Fruit fly (Drosophila melanogaster) whole organism, embryonic: ENCODE measurements around the gene CG14395.
A peak's percentile ranks its signal among the peaks of the same experiment; 100 is the strongest.

Experiments
- CG10147 ChIP-seq: fragments of 200-800 bp; sonication (Bioruptor generic); optimal IDR thresholded peaks from 2 replicates; lab custom pipeline; 2019; ENCODE audit warnings: missing biosample characterization, mild to moderate bottlenecking, missing genetic modification characterization, moderate library complexity
- CG10462 ChIP-seq: fragments of 200-800 bp; sonication (Bioruptor generic); optimal IDR thresholded peaks from 2 replicates; lab custom pipeline; 2016; ENCODE audit warnings: missing biosample characterization, missing genetic modification characterization
- CG11504 ChIP-seq: fragments of 200-800 bp; sonication (Bioruptor generic); optimal IDR thresholded peaks from 3 replicates; lab custom pipeline; 2019; ENCODE audit warnings: missing biosample characterization, mild to moderate bottlenecking, missing genetic modification characterization, moderate library complexity
- CG11560 ChIP-seq: fragments of 200-800 bp; sonication (Bioruptor generic); IDR thresholded peaks from 3 replicates; pipeline ENCODE4 v1.3.6; 2022; ENCODE audit warnings: missing biosample characterization, missing genetic modification characterization
- CG1233 ChIP-seq: fragments of 200-800 bp; sonication (Bioruptor generic); optimal IDR thresholded peaks from 4 replicates; lab custom pipeline; 2018; ENCODE audit warnings: missing biosample characterization, mild to moderate bottlenecking, missing genetic modification characterization
- CG13296 ChIP-seq: fragments of 200-800 bp; sonication (Bioruptor generic); optimal IDR thresholded peaks from 3 replicates; lab custom pipeline; 2018; ENCODE audit warnings: missing biosample characterization, mild to moderate bottlenecking, missing genetic modification characterization
- CG13894 ChIP-seq: fragments of 200-800 bp; sonication (Bioruptor generic); optimal IDR thresholded peaks from 3 replicates; lab custom pipeline; 2018; ENCODE audit warnings: missing biosample characterization, mild to moderate bottlenecking, missing genetic modification characterization, moderate library complexity
- CG16779 ChIP-seq: fragments of 200-800 bp; sonication (Bioruptor generic); IDR thresholded peaks from 2 replicates; pipeline ENCODE4 v1.3.6; 2022; ENCODE audit warnings: missing biosample characterization, missing genetic modification characterization
- CG2116 ChIP-seq: fragments of 200-800 bp; sonication (Bioruptor generic); optimal IDR thresholded peaks from 3 replicates; lab custom pipeline; 2018; ENCODE audit warnings: missing biosample characterization, mild to moderate bottlenecking, missing genetic modification characterization
- CG2199 ChIP-seq: fragments of 200-800 bp; sonication (Bioruptor generic); IDR thresholded peaks from 3 replicates; pipeline ENCODE4 v1.3.6; 2022; ENCODE audit warnings: missing biosample characterization, missing genetic modification characterization
- CG2678 ChIP-seq: fragments of 200-800 bp; sonication (Bioruptor generic); optimal IDR thresholded peaks from 3 replicates; lab custom pipeline; 2019; ENCODE audit warnings: missing biosample characterization, mild to moderate bottlenecking, missing genetic modification characterization, moderate library complexity
- CG7556 ChIP-seq: fragments of 200-800 bp; sonication (Bioruptor generic); optimal IDR thresholded peaks from 2 replicates; lab custom pipeline; 2017; ENCODE audit warnings: missing biosample characterization, mild to moderate bottlenecking, missing genetic modification characterization
- CG8765 ChIP-seq: fragments of 200-800 bp; sonication (Bioruptor generic); IDR thresholded peaks from 2 replicates; pipeline ENCODE4 v1.3.6; 2022; ENCODE audit warnings: missing biosample characterization, missing genetic modification characterization
- CG8944 ChIP-seq: fragments of 200-800 bp; sonication (Bioruptor generic); optimal IDR thresholded peaks from 3 replicates; lab custom pipeline; 2016; ENCODE audit warnings: missing biosample characterization, missing genetic modification characterization
- CG9817 ChIP-seq: fragments of 200-800 bp; sonication (Bioruptor generic); optimal IDR thresholded peaks from 2 replicates; lab custom pipeline; 2018; ENCODE audit warnings: missing biosample characterization, mild to moderate bottlenecking, missing genetic modification characterization, moderate library complexity
- Fer2 ChIP-seq: fragments of 200-800 bp; sonication (Bioruptor generic); optimal IDR thresholded peaks from 2 replicates; lab custom pipeline; 2018; ENCODE audit warnings: missing biosample characterization, mild to moderate bottlenecking, missing genetic modification characterization, moderate library complexity
- Hr3 ChIP-seq: fragments of 200-800 bp; sonication (Bioruptor generic); optimal IDR thresholded peaks from 3 replicates; lab custom pipeline; 2016; ENCODE audit warnings: missing biosample characterization, missing genetic modification characterization
- Jarid2 ChIP-seq: fragments of 200-800 bp; sonication (Bioruptor generic); optimal IDR thresholded peaks from 3 replicates; lab custom pipeline; 2017; ENCODE audit warnings: mild to moderate bottlenecking, missing biosample characterization, missing genetic modification reagents, missing genetic modification characterization
- Mad ChIP-seq: fragments of 200-800 bp; sonication (Bioruptor generic); optimal IDR thresholded peaks from 2 replicates; lab custom pipeline; 2016; ENCODE audit warnings: missing biosample characterization, missing genetic modification characterization
- Myb ChIP-seq: fragments of 200-800 bp; sonication (Bioruptor generic); optimal IDR thresholded peaks from 2 replicates; lab custom pipeline; 2016; ENCODE audit warnings: missing biosample characterization, missing genetic modification characterization
- Oli ChIP-seq: fragments of 200-800 bp; sonication (Bioruptor generic); optimal IDR thresholded peaks from 2 replicates; lab custom pipeline; 2018; ENCODE audit warnings: missing biosample characterization, mild to moderate bottlenecking, missing genetic modification characterization, moderate library complexity
- Scr ChIP-seq: fragments of 200-800 bp; sonication (Bioruptor generic); IDR thresholded peaks from 2 replicates; pipeline ENCODE4 v1.3.6; 2022; ENCODE audit warnings: missing biosample characterization, missing genetic modification characterization; ENCODE audit not compliant: partially characterized antibody
- Xrp1 ChIP-seq: fragments of 200-800 bp; sonication (Bioruptor generic); IDR thresholded peaks from 2 replicates; pipeline ENCODE4 v1.3.6; 2022; ENCODE audit warnings: missing biosample characterization, missing genetic modification characterization
- amos ChIP-seq: fragments of 200-800 bp; sonication (Bioruptor generic); IDR thresholded peaks from 2 replicates; pipeline ENCODE4 v1.3.6; 2022; ENCODE audit warnings: missing biosample characterization, missing genetic modification characterization; ENCODE audit not compliant: partially characterized antibody
- aop ChIP-seq: fragments of 200-800 bp; sonication (Bioruptor generic); IDR thresholded peaks from 2 replicates; pipeline ENCODE4 v1.3.6; 2022; ENCODE audit warnings: missing biosample characterization, missing genetic modification characterization
- ara ChIP-seq: fragments of 200-800 bp; sonication (Bioruptor generic); IDR thresholded peaks from 2 replicates; pipeline ENCODE4 v1.3.6; 2022; ENCODE audit warnings: missing biosample characterization, missing genetic modification characterization
- bigmax ChIP-seq: fragments of 200-800 bp; sonication (Bioruptor generic); optimal IDR thresholded peaks from 2 replicates; lab custom pipeline; 2018; ENCODE audit warnings: missing biosample characterization, mild to moderate bottlenecking, missing genetic modification characterization
- cato ChIP-seq: fragments of 200-800 bp; sonication (Bioruptor generic); optimal IDR thresholded peaks from 2 replicates; lab custom pipeline; 2016; ENCODE audit warnings: missing biosample characterization, missing genetic modification characterization, borderline replicate concordance
- crp ChIP-seq, 2 experiments: fragments of 200-800 bp; sonication (Bioruptor generic); optimal IDR thresholded peaks; 2 replicates in 1 of 2; 3 replicates in 1 of 2; lab custom pipeline; 2017; ENCODE audit warnings: missing biosample characterization in 2 of 2, missing genetic modification characterization in 2 of 2, mild to moderate bottlenecking in 1 of 2, moderate library complexity in 1 of 2
- exex ChIP-seq: fragments of 200-800 bp; sonication (Bioruptor generic); optimal IDR thresholded peaks from 4 replicates; lab custom pipeline; 2018; ENCODE audit warnings: missing biosample characterization, mild to moderate bottlenecking, missing genetic modification characterization, moderate library complexity
- gcm2 ChIP-seq: fragments of 200-800 bp; sonication (Bioruptor generic); optimal IDR thresholded peaks from 2 replicates; lab custom pipeline; 2016; ENCODE audit warnings: missing biosample characterization, missing genetic modification characterization
- klu ChIP-seq: fragments of 200-800 bp; sonication (Bioruptor generic); IDR thresholded peaks from 2 replicates; pipeline ENCODE4 v1.3.6; 2022; ENCODE audit warnings: missing biosample characterization, missing genetic modification characterization
- knrl ChIP-seq: fragments of 200-800 bp; sonication (Bioruptor generic); IDR thresholded peaks from 3 replicates; pipeline ENCODE4 v1.3.6; 2022; ENCODE audit warnings: missing biosample characterization, missing genetic modification characterization; ENCODE audit not compliant: partially characterized antibody
- nerfin-1 ChIP-seq: fragments of 200-800 bp; sonication (Bioruptor generic); optimal IDR thresholded peaks from 3 replicates; lab custom pipeline; 2019; ENCODE audit warnings: missing biosample characterization, mild to moderate bottlenecking, missing genetic modification characterization, moderate library complexity
- nerfin-2 ChIP-seq: fragments of 200-800 bp; sonication (Bioruptor generic); IDR thresholded peaks from 2 replicates; pipeline ENCODE4 v1.3.6; 2022; ENCODE audit warnings: missing biosample characterization, missing genetic modification characterization; ENCODE audit not compliant: partially characterized antibody
- nmo ChIP-seq: fragments of 200-800 bp; sonication (Bioruptor generic); optimal IDR thresholded peaks from 2 replicates; lab custom pipeline; 2018; ENCODE audit warnings: missing biosample characterization, mild to moderate bottlenecking, missing genetic modification characterization, moderate library complexity
- pros ChIP-seq: fragments of 200-800 bp; sonication (Bioruptor generic); optimal IDR thresholded peaks from 3 replicates; lab custom pipeline; 2019; ENCODE audit warnings: missing biosample characterization, mild to moderate bottlenecking, missing genetic modification characterization, moderate library complexity
- rib ChIP-seq: fragments of 200-800 bp; sonication (Bioruptor generic); IDR thresholded peaks from 2 replicates; pipeline ENCODE4 v1.3.6; 2022; ENCODE audit warnings: missing biosample characterization, missing genetic modification characterization
- run ChIP-seq: fragments of 200-800 bp; sonication (Bioruptor generic); optimal IDR thresholded peaks from 3 replicates; lab custom pipeline; 2018; ENCODE audit warnings: missing biosample characterization, mild to moderate bottlenecking, missing genetic modification characterization
- sima ChIP-seq: fragments of 200-800 bp; sonication (Bioruptor generic); optimal IDR thresholded peaks from 2 replicates; lab custom pipeline; 2016; ENCODE audit warnings: missing biosample characterization, missing genetic modification characterization
- sna ChIP-seq: fragments of 200-800 bp; sonication (Bioruptor generic); IDR thresholded peaks from 2 replicates; pipeline ENCODE4 v1.3.6; 2022; ENCODE audit warnings: missing biosample characterization, missing genetic modification characterization; ENCODE audit not compliant: partially characterized antibody
- twi ChIP-seq: fragments of 200-800 bp; optimal IDR thresholded peaks from 2 replicates; lab custom pipeline; 2019; ENCODE audit warnings: missing biosample characterization, mild to moderate bottlenecking, missing genetic modification characterization, moderate library complexity
- zen ChIP-seq: fragments of 200-800 bp; sonication (Bioruptor generic); optimal IDR thresholded peaks from 3 replicates; lab custom pipeline; 2018; ENCODE audit warnings: missing biosample characterization, mild to moderate bottlenecking, missing genetic modification characterization, moderate library complexity
- zen2 ChIP-seq: fragments of 200-800 bp; sonication (Bioruptor generic); IDR thresholded peaks from 3 replicates; pipeline ENCODE4 v1.3.6; 2022; ENCODE audit warnings: missing biosample characterization, missing genetic modification characterization; ENCODE audit not compliant: partially characterized antibody

Gene CG14395

DNA sequence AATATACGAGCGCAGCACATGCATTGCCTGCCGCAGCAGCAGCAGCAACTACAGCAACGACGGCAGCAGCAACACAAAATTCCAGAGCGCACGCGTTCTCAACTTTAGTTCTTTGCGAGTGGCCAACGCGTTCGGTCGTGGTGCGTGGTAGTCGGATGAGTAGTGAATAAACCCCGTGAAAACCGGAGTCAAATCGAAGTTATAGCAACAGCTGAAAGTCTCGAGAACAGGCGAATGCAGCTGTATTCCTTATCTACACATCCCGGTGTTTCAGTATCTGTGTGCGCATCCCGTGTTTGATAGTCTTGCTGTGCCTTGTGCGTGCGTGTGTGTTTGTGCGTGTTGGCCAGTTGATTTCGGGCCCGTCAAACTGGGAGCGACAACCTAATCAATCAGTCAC, 14.7 kb upstream of the CG14395 start, which contains the start of gene Dtg (continued):
- TF ChIP-seq CG10462 (GFP tag; lab: Kevin White, UChicago): no peak
- no peak for TF ChIP-seq CG10147 (GFP tag; lab: Kevin White, UChicago)
- TF ChIP-seq twi (tag; lab: Kevin White, UChicago): peak; percentile 70
- no peak for TF ChIP-seq CG7556 (GFP tag; lab: Kevin White, UChicago)
- peak; percentile 72 for TF ChIP-seq Jarid2 (GFP tag; lab: Kevin White, UChicago)
- no peak for TF ChIP-seq Fer2 (tag; lab: Kevin White, UChicago)
- TF ChIP-seq CG11560 (tag; lab: Robert Waterston, UW): no peak
- no peak for TF ChIP-seq klu (GFP tag; lab: Robert Waterston, UW)
- TF ChIP-seq CG2199 (GFP tag; lab: Robert Waterston, UW): 0 out of 3 replicates have a peak, but pooled peaks have one; percentile 41
- no peak for TF ChIP-seq Xrp1
- peak; percentile 40; the same call in 1 of the 2 replicates for TF ChIP-seq ara
- TF ChIP-seq sna: no peak
- peak in 1 of 2 experiments; percentile 14 for TF ChIP-seq crp (GFP tag; optimal IDR thresholded peaks at IDR 0.05; lab: Kevin White, UChicago)
- peak; percentile 65 for TF ChIP-seq pros (GFP tag; lab: Kevin White, UChicago)
- no peak for TF ChIP-seq amos (GFP tag; lab: Robert Waterston, UW)
- TF ChIP-seq CG2678 (tag; lab: Kevin White, UChicago): no peak
- TF ChIP-seq aop (GFP tag; lab: Robert Waterston, UW): no peak
- TF ChIP-seq Oli: no peak
- no peak for TF ChIP-seq nmo (GFP tag; lab: Kevin White, UChicago)
- TF ChIP-seq rib (GFP tag; lab: Robert Waterston, UW): no peak
- no peak for TF ChIP-seq CG8765
- no peak for TF ChIP-seq sima (GFP tag; lab: Kevin White, UChicago)
- no peak for TF ChIP-seq Myb (GFP tag; lab: Kevin White, UChicago)
- TF ChIP-seq nerfin-2: no peak
- peak; percentile 46 for TF ChIP-seq zen (tag; lab: Kevin White, UChicago)
- no peak for TF ChIP-seq CG9817 (tag; lab: Kevin White, UChicago)
- no peak for TF ChIP-seq bigmax (GFP tag; lab: Kevin White, UChicago)
- TF ChIP-seq CG13894 (tag; lab: Kevin White, UChicago): no peak
- TF ChIP-seq Scr (GFP tag; lab: Robert Waterston, UW): no peak
- no peak for TF ChIP-seq gcm2 (GFP tag; lab: Kevin White, UChicago)
- no peak for TF ChIP-seq CG8944 (GFP tag; lab: Kevin White, UChicago)
- peak; percentile 5 for TF ChIP-seq CG11504
- no peak for TF ChIP-seq zen2 (GFP tag; lab: Robert Waterston, UW)
- no peak for TF ChIP-seq CG16779 (GFP tag; lab: Robert Waterston, UW)
- TF ChIP-seq Mad (GFP tag; lab: Kevin White, UChicago): no peak
- TF ChIP-seq CG2116 (GFP tag; lab: Kevin White, UChicago): no peak
- TF ChIP-seq CG13296 (GFP tag; lab: Kevin White, UChicago): no peak
- TF ChIP-seq nerfin-1 (tag; lab: Kevin White, UChicago): no peak
- TF ChIP-seq cato: no peak
- no peak for TF ChIP-seq CG1233 (GFP tag; lab: Kevin White, UChicago)
- TF ChIP-seq Hr3 (GFP tag; lab: Kevin White, UChicago): no peak
- TF ChIP-seq knrl (GFP tag; lab: Robert Waterston, UW): no peak
- TF ChIP-seq exex (tag; lab: Kevin White, UChicago): no peak
- no peak for TF ChIP-seq run (tag; lab: Kevin White, UChicago)
